Fruit fly (Drosophila melanogaster) whole organism, embryonic: ENCODE results near the gene CG10005.

Experiments used
- BtbVII ChIP-seq: fragments of 200-800 bp; sonication (Bioruptor generic); optimal IDR thresholded peaks from 3 replicates; lab custom pipeline; 2017; ENCODE audit warnings: missing biosample characterization, mild to moderate bottlenecking, missing genetic modification characterization
- CG1024 ChIP-seq: fragments of 200-800 bp; sonication (Bioruptor generic); IDR thresholded peaks from 2 replicates; pipeline ENCODE4 v1.3.6; 2022; ENCODE audit warnings: missing biosample characterization, missing genetic modification characterization
- CG10979 ChIP-seq: fragments of 200-800 bp; sonication (Bioruptor generic); optimal IDR thresholded peaks from 2 replicates; lab custom pipeline; 2018; ENCODE audit warnings: missing biosample characterization, mild to moderate bottlenecking, missing genetic modification characterization, moderate library complexity
- CG12219 ChIP-seq: fragments of 200-800 bp; sonication (Bioruptor generic); optimal IDR thresholded peaks from 3 replicates; lab custom pipeline; 2018; ENCODE audit warnings: missing biosample characterization, mild to moderate bottlenecking, missing genetic modification characterization
- CG1832 ChIP-seq: fragments of 200-800 bp; sonication (Bioruptor generic); optimal IDR thresholded peaks from 2 replicates; lab custom pipeline; 2017; ENCODE audit warnings: missing biosample characterization, mild to moderate bottlenecking, missing genetic modification characterization, inconsistent platforms
- CG18599 ChIP-seq: fragments of 200-800 bp; sonication (Bioruptor generic); optimal IDR thresholded peaks from 3 replicates; lab custom pipeline; 2017; ENCODE audit warnings: missing biosample characterization, missing genetic modification characterization, mild to moderate bottlenecking, moderate library complexity, missing genetic modification reagents
- CG2199 ChIP-seq: fragments of 200-800 bp; sonication (Bioruptor generic); IDR thresholded peaks from 3 replicates; pipeline ENCODE4 v1.3.6; 2022; ENCODE audit warnings: missing biosample characterization, missing genetic modification characterization
- CG3163 ChIP-seq: fragments of 200-800 bp; sonication (Bioruptor generic); optimal IDR thresholded peaks from 3 replicates; lab custom pipeline; 2016; ENCODE audit warnings: missing biosample characterization, missing genetic modification characterization
- CG32767 ChIP-seq: fragments of 200-800 bp; sonication (Bioruptor generic); IDR thresholded peaks from 2 replicates; pipeline ENCODE4 v1.3.6; 2022; ENCODE audit warnings: missing biosample characterization, missing genetic modification characterization
- CG33213 ChIP-seq: fragments of 200-800 bp; sonication (Bioruptor generic); optimal IDR thresholded peaks from 3 replicates; lab custom pipeline; 2016; ENCODE audit warnings: missing biosample characterization, missing genetic modification characterization
- CG3838 ChIP-seq: fragments of 200-800 bp; sonication (Bioruptor generic); optimal IDR thresholded peaks from 3 replicates; lab custom pipeline; 2016; ENCODE audit warnings: missing biosample characterization, missing genetic modification characterization
- CG3847 ChIP-seq: fragments of 200-800 bp; sonication (Bioruptor generic); IDR thresholded peaks from 2 replicates; pipeline ENCODE4 v1.3.6; 2022; ENCODE audit warnings: missing biosample characterization, missing genetic modification characterization
- CG4707 ChIP-seq: fragments of 200-800 bp; sonication (Bioruptor generic); optimal IDR thresholded peaks from 2 replicates; lab custom pipeline; 2018; ENCODE audit warnings: missing biosample characterization, mild to moderate bottlenecking, missing genetic modification characterization, moderate library complexity
- CG6791 ChIP-seq: fragments of 200-800 bp; sonication (Bioruptor generic); IDR thresholded peaks from 3 replicates; pipeline ENCODE4 v1.3.6; 2022; ENCODE audit warnings: missing biosample characterization, missing genetic modification characterization; ENCODE audit not compliant: partially characterized antibody
- CG7987 ChIP-seq: fragments of 200-800 bp; sonication (Bioruptor generic); optimal IDR thresholded peaks from 2 replicates; lab custom pipeline; 2018; ENCODE audit warnings: missing biosample characterization, mild to moderate bottlenecking, missing genetic modification characterization, moderate library complexity
- CG8089 ChIP-seq: fragments of 200-800 bp; sonication (Bioruptor generic); optimal IDR thresholded peaks from 3 replicates; lab custom pipeline; 2016; ENCODE audit warnings: missing biosample characterization, missing genetic modification characterization
- CTCF ChIP-seq: fragments of 200-800 bp; sonication (Bioruptor generic); optimal IDR thresholded peaks from 2 replicates; lab custom pipeline; 2017; ENCODE audit warnings: missing biosample characterization, mild to moderate bottlenecking, missing genetic modification characterization, moderate library complexity
- Dll ChIP-seq: fragments of 200-800 bp; sonication (Bioruptor generic); IDR thresholded peaks from 4 replicates; pipeline ENCODE4 v1.3.6; 2022; ENCODE audit warnings: missing biosample characterization, missing genetic modification characterization; ENCODE audit not compliant: partially characterized antibody
- HmgZ ChIP-seq: fragments of 200-800 bp; sonication (Bioruptor generic); optimal IDR thresholded peaks from 2 replicates; lab custom pipeline; 2018; ENCODE audit warnings: missing biosample characterization, mild to moderate bottlenecking, missing genetic modification characterization
- Hsf ChIP-seq: fragments of 200-800 bp; sonication (Bioruptor generic); optimal IDR thresholded peaks from 3 replicates; lab custom pipeline; 2016; ENCODE audit warnings: missing biosample characterization, missing genetic modification characterization
- Jarid2 ChIP-seq: fragments of 200-800 bp; sonication (Bioruptor generic); optimal IDR thresholded peaks from 3 replicates; lab custom pipeline; 2017; ENCODE audit warnings: mild to moderate bottlenecking, missing biosample characterization, missing genetic modification reagents, missing genetic modification characterization
- Nf-YA ChIP-seq: fragments of 200-800 bp; sonication (Bioruptor generic); IDR thresholded peaks from 2 replicates; pipeline ENCODE4 v1.3.6; 2022; ENCODE audit warnings: missing biosample characterization, missing genetic modification characterization
- PHDP ChIP-seq: fragments of 200-800 bp; sonication (Bioruptor generic); optimal IDR thresholded peaks from 3 replicates; lab custom pipeline; 2018; ENCODE audit warnings: missing biosample characterization, mild to moderate bottlenecking, missing genetic modification characterization, moderate library complexity
- Rx ChIP-seq: fragments of 200-800 bp; sonication (Bioruptor generic); IDR thresholded peaks from 2 replicates; pipeline ENCODE4 v1.3.6; 2022; ENCODE audit warnings: missing biosample characterization, missing genetic modification characterization
- ac ChIP-seq: fragments of 200-800 bp; sonication (Bioruptor generic); optimal IDR thresholded peaks from 3 replicates; lab custom pipeline; 2017; ENCODE audit warnings: missing biosample characterization, mild to moderate bottlenecking, missing genetic modification characterization
- bab2 ChIP-seq: fragments of 200-800 bp; sonication (Bioruptor generic); optimal IDR thresholded peaks from 2 replicates; lab custom pipeline; 2016; ENCODE audit warnings: missing biosample characterization, missing genetic modification characterization
- bcd ChIP-seq: fragments of 200-800 bp; sonication (Bioruptor generic); optimal IDR thresholded peaks from 2 replicates; lab custom pipeline; 2017; ENCODE audit warnings: missing biosample characterization, mild to moderate bottlenecking, missing genetic modification characterization
- bigmax ChIP-seq: fragments of 200-800 bp; sonication (Bioruptor generic); optimal IDR thresholded peaks from 2 replicates; lab custom pipeline; 2018; ENCODE audit warnings: missing biosample characterization, mild to moderate bottlenecking, missing genetic modification characterization
- chinmo ChIP-seq: fragments of 200-800 bp; sonication (Bioruptor generic); IDR thresholded peaks from 4 replicates; pipeline ENCODE4 v1.3.6; 2022; ENCODE audit warnings: missing biosample characterization, missing genetic modification characterization; ENCODE audit not compliant: partially characterized antibody
- cwo ChIP-seq: fragments of 200-800 bp; sonication (Bioruptor generic); optimal IDR thresholded peaks from 3 replicates; lab custom pipeline; 2017; ENCODE audit warnings: missing biosample characterization, missing genetic modification characterization, mild to moderate bottlenecking, moderate library complexity, missing genetic modification reagents
- dm ChIP-seq: fragments of 200-800 bp; sonication (Bioruptor generic); optimal IDR thresholded peaks from 3 replicates; lab custom pipeline; 2016; ENCODE audit warnings: missing biosample characterization, missing genetic modification characterization
- fd102C ChIP-seq: fragments of 200-800 bp; sonication (Bioruptor generic); optimal IDR thresholded peaks from 2 replicates; lab custom pipeline; 2018; ENCODE audit warnings: missing biosample characterization, mild to moderate bottlenecking, missing genetic modification characterization, moderate library complexity
- fu2 ChIP-seq: fragments of 200-800 bp; sonication (Bioruptor generic); optimal IDR thresholded peaks from 2 replicates; lab custom pipeline; 2016; ENCODE audit warnings: missing biosample characterization, missing genetic modification characterization
- gem ChIP-seq: fragments of 200-800 bp; sonication (Bioruptor generic); optimal IDR thresholded peaks from 2 replicates; lab custom pipeline; 2019; ENCODE audit warnings: missing biosample characterization, mild to moderate bottlenecking, missing genetic modification characterization, moderate library complexity
- gsb ChIP-seq: fragments of 200-800 bp; sonication (Bioruptor generic); IDR thresholded peaks from 2 replicates; pipeline ENCODE4 v1.3.6; 2022; ENCODE audit warnings: missing biosample characterization, missing genetic modification characterization
- hkb ChIP-seq, 2 experiments: fragments of 200-800 bp in 1 of 2; fragments of >200 bp in 1 of 2; sonication (Bioruptor generic) in 1 of 2; IDR thresholded peaks in 1 of 2; optimal IDR thresholded peaks in 1 of 2; 2 replicates each; pipeline versions ENCODE4 v1.3.6 to Lab custom; 2017 to 2022; ENCODE audit warnings: missing biosample characterization in 1 of 2, missing genetic modification characterization in 1 of 2
- kni ChIP-seq: fragments of 200-800 bp; sonication (Bioruptor generic); optimal IDR thresholded peaks from 3 replicates; lab custom pipeline; 2017; ENCODE audit warnings: mild to moderate bottlenecking, missing biosample characterization, missing genetic modification reagents, missing genetic modification characterization
- nau ChIP-seq: fragments of 200-800 bp; sonication (Bioruptor generic); optimal IDR thresholded peaks from 3 replicates; lab custom pipeline; 2017; ENCODE audit warnings: missing biosample characterization, mild to moderate bottlenecking, missing genetic modification characterization, missing genetic modification reagents
- nom ChIP-seq: fragments of 200-800 bp; sonication (Bioruptor generic); optimal IDR thresholded peaks from 2 replicates; lab custom pipeline; 2017; ENCODE audit warnings: missing biosample characterization, missing genetic modification characterization, mild to moderate bottlenecking, moderate library complexity, missing genetic modification reagents
- pb ChIP-seq: fragments of 200-800 bp; sonication (Bioruptor generic); optimal IDR thresholded peaks from 3 replicates; lab custom pipeline; 2016; ENCODE audit warnings: missing biosample characterization, missing genetic modification characterization
- pzg ChIP-seq: fragments of 200-800 bp; sonication (Bioruptor generic); optimal IDR thresholded peaks from 3 replicates; lab custom pipeline; 2018; ENCODE audit warnings: missing biosample characterization, mild to moderate bottlenecking, missing genetic modification characterization, moderate library complexity
- seq ChIP-seq: fragments of 200-800 bp; sonication (Bioruptor generic); IDR thresholded peaks from 2 replicates; pipeline ENCODE4 v1.3.6; 2022; ENCODE audit warnings: missing biosample characterization, missing genetic modification characterization
- sqz ChIP-seq: fragments of 200-800 bp; sonication (Bioruptor generic); optimal IDR thresholded peaks from 3 replicates; lab custom pipeline; 2018; ENCODE audit warnings: missing biosample characterization, mild to moderate bottlenecking, missing genetic modification characterization
- tna ChIP-seq: fragments of 200-800 bp; sonication (Bioruptor generic); IDR thresholded peaks from 2 replicates; pipeline ENCODE4 v1.3.6; 2022; ENCODE audit warnings: missing biosample characterization, missing genetic modification characterization; ENCODE audit not compliant: partially characterized antibody
- trem ChIP-seq: fragments of 200-800 bp; optimal IDR thresholded peaks from 3 replicates; lab custom pipeline; 2019; ENCODE audit warnings: missing biosample characterization, mild to moderate bottlenecking, missing genetic modification characterization, moderate library complexity
- trh ChIP-seq: fragments of 200-800 bp; sonication (Bioruptor generic); optimal IDR thresholded peaks from 2 replicates; lab custom pipeline; 2016; ENCODE audit warnings: missing biosample characterization, missing genetic modification characterization
- unpg ChIP-seq: fragments of 200-800 bp; sonication (Bioruptor generic); optimal IDR thresholded peaks from 3 replicates; lab custom pipeline; 2018; ENCODE audit warnings: missing biosample characterization, mild to moderate bottlenecking, missing genetic modification characterization, moderate library complexity
- zen2 ChIP-seq: fragments of 200-800 bp; sonication (Bioruptor generic); IDR thresholded peaks from 3 replicates; pipeline ENCODE4 v1.3.6; 2022; ENCODE audit warnings: missing biosample characterization, missing genetic modification characterization; ENCODE audit not compliant: partially characterized antibody

CG10005 gene

dm6 chr3R:11992934-11993670 is 16.1 kb upstream of the CG10005 start, which contains the start of gene mfas (continued):
- TF ChIP-seq CTCF (GFP tag; lab: Kevin White, UChicago), result no peak
- peak; percentile 23 for TF ChIP-seq nom
- TF ChIP-seq chinmo (GFP tag; lab: Robert Waterston, UW), result peak; percentile 81; the same call in 2 of the 4 replicates
- TF ChIP-seq CG4707 (GFP tag; lab: Kevin White, UChicago), result peak; percentile 6
- TF ChIP-seq CG3163 (GFP tag; lab: Kevin White, UChicago), result peak; percentile 32
- peak; percentile 26 for TF ChIP-seq CG18599 (GFP tag; lab: Kevin White, UChicago)
- TF ChIP-seq CG33213, result no peak
- TF ChIP-seq ac (GFP tag; lab: Kevin White, UChicago), result no peak
- no peak for TF ChIP-seq CG3847 (GFP tag; lab: Robert Waterston, UW)
- TF ChIP-seq Dll (GFP tag; lab: Robert Waterston, UW), result 0 out of 4 replicates have a peak, but pooled peaks have one; percentile 10
- no peak for TF ChIP-seq dm (GFP tag; lab: Kevin White, UChicago)
- peak; percentile 19; the same call in 1 of the 2 replicates for TF ChIP-seq CG1024 (GFP tag; lab: Robert Waterston, UW)
- peak; percentile 34; the same call in 1 of the 3 replicates for TF ChIP-seq CG6791 (GFP tag; lab: Robert Waterston, UW)
- peak; percentile 5 for TF ChIP-seq HmgZ (tag; lab: Kevin White, UChicago)
- no peak for TF ChIP-seq CG32767 (GFP tag; lab: Robert Waterston, UW)
- peak; percentile 15 for TF ChIP-seq PHDP (tag; lab: Kevin White, UChicago)
- no peak for TF ChIP-seq bab2
- TF ChIP-seq hkb (optimal IDR thresholded peaks at IDR 0.05; lab: Kevin White, UChicago), result no peak
- peak; percentile 47 for TF ChIP-seq hkb (GFP tag; IDR thresholded peaks at IDR 0.05; lab: Robert Waterston, UW)
- no peak for TF ChIP-seq pzg (GFP tag; lab: Kevin White, UChicago)
- no peak for TF ChIP-seq bigmax (GFP tag; lab: Kevin White, UChicago)
- TF ChIP-seq CG2199 (GFP tag; lab: Robert Waterston, UW), result peak; percentile 10; the same call in 1 of the 3 replicates
- no peak for TF ChIP-seq trem (tag; lab: Kevin White, UChicago)
- TF ChIP-seq tna (GFP tag; lab: Robert Waterston, UW), result no peak
- no peak for TF ChIP-seq CG1832 (GFP tag; lab: Kevin White, UChicago)
- TF ChIP-seq CG12219, result peak; percentile 7
- TF ChIP-seq gsb (GFP tag; lab: Robert Waterston, UW), result no peak
- no peak for TF ChIP-seq bcd (GFP tag; lab: Kevin White, UChicago)
- peak; percentile 5 for TF ChIP-seq pb (GFP tag; lab: Kevin White, UChicago)
- no peak for TF ChIP-seq fd102C (GFP tag; lab: Kevin White, UChicago)
- TF ChIP-seq CG3838, result no peak
- TF ChIP-seq Rx (GFP tag; lab: Robert Waterston, UW), result no peak
- TF ChIP-seq trh, result no peak
- no peak for TF ChIP-seq fu2 (GFP tag; lab: Kevin White, UChicago)
- 0 out of 2 replicates have a peak, but pooled peaks have one; percentile 9 for TF ChIP-seq seq (GFP tag; lab: Robert Waterston, UW)
- TF ChIP-seq CG7987 (GFP tag; lab: Kevin White, UChicago), result peak; percentile 27
- peak; percentile 6; the same call in 1 of the 3 replicates for TF ChIP-seq zen2 (GFP tag; lab: Robert Waterston, UW)
- TF ChIP-seq unpg (GFP tag; lab: Kevin White, UChicago), result peak; percentile 25
- TF ChIP-seq kni (GFP tag; lab: Kevin White, UChicago), result peak; percentile 39
- TF ChIP-seq CG8089 (GFP tag; lab: Kevin White, UChicago), result no peak
- TF ChIP-seq Nf-YA (GFP tag; lab: Robert Waterston, UW), result no peak
- TF ChIP-seq Hsf (GFP tag; lab: Kevin White, UChicago), result no peak
- peak; percentile 63 for TF ChIP-seq nau (GFP tag; lab: Kevin White, UChicago)
- no peak for TF ChIP-seq BtbVII (GFP tag; lab: Kevin White, UChicago)
- no peak for TF ChIP-seq CG10979
- no peak for TF ChIP-seq cwo (GFP tag; lab: Kevin White, UChicago)
- peak; percentile 35 for TF ChIP-seq sqz (GFP tag; lab: Kevin White, UChicago)
- peak; percentile 28 for TF ChIP-seq gem (tag; lab: Kevin White, UChicago)
- TF ChIP-seq Jarid2 (GFP tag; lab: Kevin White, UChicago), result peak; percentile 86
